Fruit fly (Drosophila melanogaster) Kc167 (cell line): ENCODE results near the gene CG13023.

Source experiments
- Myc ChIP-seq: fragments of >200 bp; optimal IDR thresholded peaks from 2 replicates; lab custom pipeline; 2017; ENCODE audit warnings: missing external identifiers
- Sin3A ChIP-seq: fragments of >200 bp; optimal IDR thresholded peaks from 2 replicates; lab custom pipeline; 2018; ENCODE audit warnings: missing external identifiers
- h ChIP-seq: fragments of >200 bp; optimal IDR thresholded peaks from 3 replicates; lab custom pipeline; 2018; ENCODE audit warnings: missing external identifiers
- insv ChIP-seq: fragments of >200 bp; optimal IDR thresholded peaks from 3 replicates; lab custom pipeline; 2018; ENCODE audit warnings: missing external identifiers
- psq ChIP-seq: fragments of >200 bp; optimal IDR thresholded peaks from 2 replicates; lab custom pipeline; 2017; ENCODE audit warnings: missing external identifiers
- ttk ChIP-seq: sonication (Bioruptor generic); optimal IDR thresholded peaks from 2 replicates; lab custom pipeline; 2017; ENCODE audit warnings: missing external identifiers

dm6 chr3L:16936689-16937088 is 9.5 kb upstream of the CG13023 start:
- no peak for TF ChIP-seq ttk (lab: Kevin White, UChicago)
- no peak for TF ChIP-seq insv (lab: Kevin White, UChicago)
- TF ChIP-seq psq (lab: Kevin White, UChicago), result no peak
- TF ChIP-seq h (lab: Kevin White, UChicago), result no peak
- no peak for TF ChIP-seq Sin3A (lab: Kevin White, UChicago)
- no peak for TF ChIP-seq Myc (lab: Kevin White, UChicago)
